Worm (Caenorhabditis elegans) whole organism, L3 larva: ENCODE results near the gene srw-29.

Experiments used
- R02D3.7 ChIP-seq: fragments of 150-350 bp; optimal IDR thresholded peaks from 2 replicates; lab custom pipeline; 2014; ENCODE audit warnings: missing biosample characterization, missing genetic modification characterization
- ZK546.5 ChIP-seq: sonication (generic microtip); optimal IDR thresholded peaks from 2 replicates; lab custom pipeline; 2017; ENCODE audit warnings: missing biosample characterization, missing genetic modification characterization
- aly-2 ChIP-seq: fragments of 150-350 bp; optimal IDR thresholded peaks from 2 replicates; lab custom pipeline; 2014; ENCODE audit warnings: missing biosample characterization, missing genetic modification characterization
- ama-1 ChIP-seq: fragments of 150-350 bp; optimal IDR thresholded peaks from 2 replicates; lab custom pipeline; 2018
- ceh-16 ChIP-seq: sonication (generic microtip); optimal IDR thresholded peaks from 2 replicates; lab custom pipeline; 2017; ENCODE audit warnings: missing biosample characterization, missing genetic modification characterization
- ceh-9 ChIP-seq: sonication (generic microtip); optimal IDR thresholded peaks from 2 replicates; lab custom pipeline; 2018; ENCODE audit warnings: missing biosample characterization, missing genetic modification characterization
- daf-12 ChIP-seq: fragments of 150-350 bp; optimal IDR thresholded peaks from 2 replicates; lab custom pipeline; 2014; ENCODE audit warnings: missing biosample characterization, missing genetic modification reagents, missing genetic modification characterization
- egl-27 ChIP-seq: sonication (generic microtip); optimal IDR thresholded peaks from 4 replicates; lab custom pipeline; 2017; ENCODE audit warnings: missing biosample characterization, missing genetic modification reagents, missing genetic modification characterization
- egl-5 ChIP-seq: fragments of 150-350 bp; optimal IDR thresholded peaks from 2 replicates; lab custom pipeline; 2017; ENCODE audit warnings: missing biosample characterization, missing genetic modification reagents, missing genetic modification characterization, inconsistent platforms
- elt-1 ChIP-seq: fragments of 150-350 bp; optimal IDR thresholded peaks from 2 replicates; lab custom pipeline; 2014; ENCODE audit warnings: missing biosample characterization, missing genetic modification characterization
- elt-2 ChIP-seq: sonication (generic microtip); optimal IDR thresholded peaks from 2 replicates; lab custom pipeline; 2016; ENCODE audit warnings: missing genetic modification reagents, mild to moderate bottlenecking, missing genetic modification characterization, missing compliant biosample characterization
- elt-3 ChIP-seq, 3 experiments: fragments of 150-350 bp in 1 of 3; sonication (generic microtip) in 2 of 3; optimal IDR thresholded peaks; 2 replicates in 2 of 3; 4 replicates in 1 of 3; lab custom pipeline; 2014 to 2017; ENCODE audit warnings: missing biosample characterization in 3 of 3, missing genetic modification characterization in 3 of 3
- eor-1 ChIP-seq, 2 experiments: fragments of 150-350 bp; optimal IDR thresholded peaks; 2 replicates each; lab custom pipeline; 2014 to 2018; ENCODE audit warnings: missing biosample characterization in 2 of 2, missing genetic modification characterization in 2 of 2
- fkh-10 ChIP-seq: sonication (generic microtip); optimal IDR thresholded peaks from 2 replicates; lab custom pipeline; 2017; ENCODE audit warnings: missing biosample characterization, missing genetic modification reagents, missing genetic modification characterization
- fkh-2 ChIP-seq: fragments of 150-350 bp; optimal IDR thresholded peaks from 2 replicates; lab custom pipeline; 2014; ENCODE audit warnings: missing biosample characterization, missing genetic modification reagents, missing genetic modification characterization
- hmg-11 ChIP-seq: sonication (generic microtip); optimal IDR thresholded peaks from 2 replicates; lab custom pipeline; 2016; ENCODE audit warnings: missing genetic modification characterization, missing compliant biosample characterization
- lin-15B ChIP-seq: fragments of 150-350 bp; optimal IDR thresholded peaks from 2 replicates; lab custom pipeline; 2014; ENCODE audit warnings: missing biosample characterization, missing genetic modification characterization
- lsy-12 ChIP-seq: sonication (generic microtip); optimal IDR thresholded peaks from 2 replicates; lab custom pipeline; 2016; ENCODE audit warnings: mild to moderate bottlenecking, missing genetic modification characterization, missing compliant biosample characterization
- mdl-1 ChIP-seq: fragments of 150-350 bp; optimal IDR thresholded peaks from 2 replicates; lab custom pipeline; 2014; ENCODE audit warnings: missing biosample characterization, missing genetic modification characterization
- mml-1 ChIP-seq: fragments of 150-350 bp; sonication (generic microtip); optimal IDR thresholded peaks from 3 replicates; lab custom pipeline; 2014; ENCODE audit warnings: missing biosample characterization, missing genetic modification characterization
- nfya-1 ChIP-seq: sonication (generic microtip); optimal IDR thresholded peaks from 2 replicates; lab custom pipeline; 2017; ENCODE audit warnings: missing genetic modification characterization, mild to moderate bottlenecking, missing compliant biosample characterization, antibody characterized with exemption, moderate library complexity; ENCODE audit not compliant: insufficient read depth
- nhr-23 ChIP-seq: fragments of 150-350 bp; optimal IDR thresholded peaks from 2 replicates; lab custom pipeline; 2014; ENCODE audit warnings: missing biosample characterization, missing genetic modification reagents, missing genetic modification characterization
- nhr-25 ChIP-seq: sonication (generic microtip); optimal IDR thresholded peaks from 2 replicates; lab custom pipeline; 2017; ENCODE audit warnings: missing biosample characterization, missing genetic modification characterization
- nhr-28 ChIP-seq: fragments of 150-350 bp; optimal IDR thresholded peaks from 2 replicates; lab custom pipeline; 2014; ENCODE audit warnings: missing biosample characterization, missing genetic modification characterization
- nhr-43 ChIP-seq: sonication (generic microtip); optimal IDR thresholded peaks from 2 replicates; lab custom pipeline; 2016; ENCODE audit warnings: mild to moderate bottlenecking, missing genetic modification characterization, missing compliant biosample characterization; ENCODE audit not compliant: poor library complexity, severe bottlenecking
- nhr-67 ChIP-seq: fragments of 150-350 bp; optimal IDR thresholded peaks from 2 replicates; lab custom pipeline; 2014; ENCODE audit warnings: missing biosample characterization, missing genetic modification characterization
- nhr-76 ChIP-seq: fragments of 150-350 bp; sonication (generic microtip); optimal IDR thresholded peaks from 5 replicates; lab custom pipeline; 2014; ENCODE audit warnings: missing biosample characterization, missing genetic modification characterization
- pha-4 ChIP-seq: fragments of 150-350 bp; optimal IDR thresholded peaks from 2 replicates; lab custom pipeline; 2014; ENCODE audit warnings: missing biosample characterization, missing genetic modification reagents, missing genetic modification characterization
- pqm-1 ChIP-seq: fragments of 150-350 bp; optimal IDR thresholded peaks from 2 replicates; lab custom pipeline; 2017; ENCODE audit warnings: missing biosample characterization, missing genetic modification characterization, inconsistent platforms
- sea-2 ChIP-seq: fragments of 150-350 bp; sonication (generic microtip); optimal IDR thresholded peaks from 4 replicates; lab custom pipeline; 2014; ENCODE audit warnings: missing biosample characterization, missing genetic modification reagents, missing genetic modification characterization
- skn-1 ChIP-seq: fragments of 150-350 bp; optimal IDR thresholded peaks from 2 replicates; lab custom pipeline; 2014; ENCODE audit warnings: missing biosample characterization, missing genetic modification characterization
- snpc-4 ChIP-seq: fragments of 150-350 bp; optimal IDR thresholded peaks from 2 replicates; lab custom pipeline; 2014; ENCODE audit warnings: missing biosample characterization, missing genetic modification characterization
- tbx-2 ChIP-seq: sonication (generic microtip); optimal IDR thresholded peaks from 2 replicates; lab custom pipeline; 2016; ENCODE audit warnings: mild to moderate bottlenecking, missing genetic modification characterization, missing compliant biosample characterization
- unc-62 ChIP-seq: fragments of 150-350 bp; sonication (generic microtip); optimal IDR thresholded peaks from 4 replicates; lab custom pipeline; 2014; ENCODE audit warnings: missing biosample characterization, missing genetic modification reagents, missing genetic modification characterization
- zag-1 ChIP-seq: fragments of 150-350 bp; optimal IDR thresholded peaks from 2 replicates; lab custom pipeline; 2014; ENCODE audit warnings: missing biosample characterization, missing genetic modification characterization
- ztf-4 ChIP-seq: fragments of 150-350 bp; optimal IDR thresholded peaks from 2 replicates; lab custom pipeline; 2014; ENCODE audit warnings: missing biosample characterization, missing genetic modification characterization

srw-29 gene

ce11 chrV:16407663-16408062 is 16.7 kb downstream of the srw-29 start, which contains the start of gene F26D2.3:
F26D2.3 (plus strand) TSS chrV:16407963.
- TF ChIP-seq fkh-10 (no peak), elt-1 (no peak), nhr-28 (tag; lab: Kevin White, UChicago) (no peak), nhr-43 (tag; lab: Kevin White, UChicago) (no peak), nhr-76 (tag; lab: Kevin White, UChicago) (no peak)
- TF ChIP-seq, all 47 proteins: peak for 0

- no peak for TF ChIP-seq daf-12 (tag; lab: Kevin White, UChicago)
- no peak for TF ChIP-seq ceh-9 (tag; lab: Kevin White, UChicago)
- no peak for TF ChIP-seq sea-2 (GFP tag; lab: Kevin White, UChicago)
- no peak for TF ChIP-seq ama-1 (lab: Kevin White, UChicago)
- TF ChIP-seq elt-3 (tag; optimal IDR thresholded peaks at IDR 0.05; lab: Kevin White, UChicago), result no peak
- no peak for TF ChIP-seq pqm-1 (tag; lab: Kevin White, UChicago)
- no peak for TF ChIP-seq R02D3.7 (tag; lab: Kevin White, UChicago)
- TF ChIP-seq eor-1 (tag; optimal IDR thresholded peaks at IDR 0.05; lab: Kevin White, UChicago), result no peak
- no peak for TF ChIP-seq nhr-23
- TF ChIP-seq fkh-2 (tag; lab: Kevin White, UChicago), result no peak
- no peak for TF ChIP-seq egl-27 (tag; lab: Kevin White, UChicago)
Measured at ce11 chrV:16406357-16406756, 18.0 kb downstream of the srw-29 start.

- TF ChIP-seq daf-12 (tag; lab: Kevin White, UChicago), result no peak
- TF ChIP-seq elt-2 (tag; lab: Kevin White, UChicago), result no peak
- TF ChIP-seq skn-1 (tag; lab: Kevin White, UChicago), result no peak
- no peak for TF ChIP-seq lin-15B (tag; lab: Kevin White, UChicago)
- TF ChIP-seq zag-1 (tag; lab: Kevin White, UChicago), result no peak
- TF ChIP-seq nhr-43 (tag; lab: Kevin White, UChicago), result no peak
- no peak for TF ChIP-seq lsy-12 (tag; lab: Kevin White, UChicago)
- TF ChIP-seq fkh-10, result no peak
- no peak for TF ChIP-seq tbx-2 (tag; lab: Kevin White, UChicago)
- TF ChIP-seq nhr-28 (tag; lab: Kevin White, UChicago), result no peak
- no peak for TF ChIP-seq mdl-1 (tag; lab: Kevin White, UChicago)
- TF ChIP-seq unc-62 (GFP tag; lab: Kevin White, UChicago), result no peak
- TF ChIP-seq elt-1, result no peak
- TF ChIP-seq mml-1 (tag; lab: Kevin White, UChicago), result no peak
- no peak for TF ChIP-seq R02D3.7 (tag; lab: Kevin White, UChicago)
- no peak for TF ChIP-seq pqm-1 (tag; lab: Kevin White, UChicago)
- no peak for TF ChIP-seq eor-1 (tag; optimal IDR thresholded peaks at IDR 0.05; lab: Kevin White, UChicago)
- no peak for TF ChIP-seq egl-5 (tag; lab: Kevin White, UChicago)
- TF ChIP-seq, all 47 proteins: peak for 0
Measured at ce11 chrV:16405366-16405765, 19.0 kb downstream of the srw-29 start.

ce11 chrV:16403974-16404373 is 20.4 kb downstream of the srw-29 start, which contains the start of gene syp-1:
syp-1 (plus strand) TSS chrV:16404274.
- TF ChIP-seq R02D3.7 (tag; lab: Kevin White, UChicago) (no peak), nhr-76 (tag; lab: Kevin White, UChicago) (no peak), ceh-16 (tag; lab: Kevin White, UChicago) (no peak), nhr-23 (no peak), egl-27 (tag; lab: Kevin White, UChicago) (no peak), elt-1 (no peak), mml-1 (tag; lab: Kevin White, UChicago) (no peak), ZK546.5 (no peak), aly-2 (no peak), nfya-1 (no peak), hmg-11 (no peak), ztf-4 (no peak), nhr-25 (tag; lab: Kevin White, UChicago) (no peak), snpc-4 (tag; lab: Kevin White, UChicago) (no peak), nhr-28 (tag; lab: Kevin White, UChicago) (no peak), mdl-1 (tag; lab: Kevin White, UChicago) (no peak), nhr-67 (tag; lab: Kevin White, UChicago) (no peak), pha-4 (tag; lab: Kevin White, UChicago) (no peak), sea-2 (GFP tag; lab: Kevin White, UChicago) (no peak)
